Worm (Caenorhabditis elegans): ENCODE results near the gene lact-1.

DNA sequence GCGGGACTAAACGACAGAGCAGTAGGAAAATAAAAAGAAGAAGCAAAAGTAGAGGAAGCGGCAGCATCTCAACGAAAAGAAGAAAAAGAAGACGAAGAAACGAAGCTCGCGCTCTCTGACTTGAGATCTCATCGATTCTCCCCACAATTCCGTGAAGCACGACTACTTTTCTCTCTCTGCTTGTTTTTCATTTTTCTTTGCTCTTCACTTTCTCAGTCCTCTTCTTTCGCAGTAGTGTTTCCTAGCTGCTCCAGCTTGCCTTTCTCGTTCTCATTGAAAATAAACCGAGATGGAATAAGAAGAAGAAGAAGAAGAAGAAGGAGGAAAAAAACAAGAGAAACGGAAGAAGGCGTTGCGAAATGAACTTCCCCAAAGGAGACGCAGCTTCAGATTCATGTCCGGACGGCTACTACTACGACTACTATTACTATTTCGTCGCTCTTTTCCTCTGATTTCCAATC, 24.6 kb upstream of the lact-1 start:
- TF ChIP-seq nhr-76 (tag; optimal IDR thresholded peaks at IDR 0.05) (no peak), sptf-1 (tag; optimal IDR thresholded peaks at IDR 0.05) (no peak), sem-2 (GFP tag; optimal IDR thresholded peaks at IDR 0.05) (no peak), pha-4 (tag; optimal IDR thresholded peaks at IDR 0.05) (no peak), blmp-1 (tag; optimal IDR thresholded peaks at IDR 0.05) (no peak), mab-5 (tag; optimal IDR thresholded peaks at IDR 0.05) (no peak), nhr-12 (tag; optimal IDR thresholded peaks at IDR 0.05) (no peak)
